Fruit fly (Drosophila melanogaster) whole organism, embryonic: Measurements from ENCODE around the gene Tango1.

Experiments used
- CG10431 ChIP-seq: fragments of 200-800 bp; sonication (Bioruptor generic); optimal IDR thresholded peaks from 3 replicates; lab custom pipeline; 2018; ENCODE audit warnings: missing biosample characterization, mild to moderate bottlenecking, missing genetic modification characterization
- CG10543 ChIP-seq: fragments of 200-800 bp; sonication (Bioruptor generic); optimal IDR thresholded peaks from 3 replicates; lab custom pipeline; 2017; ENCODE audit warnings: missing biosample characterization, mild to moderate bottlenecking, missing genetic modification characterization, moderate library complexity
- CG11093 ChIP-seq: fragments of 200-800 bp; sonication (Bioruptor generic); IDR thresholded peaks from 3 replicates; pipeline ENCODE4 v1.3.6; 2022; ENCODE audit warnings: missing biosample characterization, missing genetic modification characterization
- CG11456 ChIP-seq: fragments of 200-800 bp; sonication (Bioruptor generic); IDR thresholded peaks from 3 replicates; pipeline ENCODE4 v1.3.6; 2022; ENCODE audit warnings: missing biosample characterization, missing genetic modification characterization
- CG11695 ChIP-seq: fragments of 200-800 bp; sonication (Bioruptor generic); IDR thresholded peaks from 3 replicates; pipeline ENCODE4 v1.3.6; 2022; ENCODE audit warnings: missing biosample characterization, missing genetic modification characterization
- CG12155 ChIP-seq: fragments of 200-800 bp; sonication (Bioruptor generic); optimal IDR thresholded peaks from 3 replicates; lab custom pipeline; 2016; ENCODE audit warnings: missing biosample characterization, missing genetic modification characterization
- CG12236 ChIP-seq: fragments of 200-800 bp; sonication (Bioruptor generic); optimal IDR thresholded peaks from 2 replicates; lab custom pipeline; 2016; ENCODE audit warnings: missing biosample characterization, missing genetic modification characterization
- CG13296 ChIP-seq: fragments of 200-800 bp; sonication (Bioruptor generic); optimal IDR thresholded peaks from 3 replicates; lab custom pipeline; 2018; ENCODE audit warnings: missing biosample characterization, mild to moderate bottlenecking, missing genetic modification characterization
- CG13894 ChIP-seq: fragments of 200-800 bp; sonication (Bioruptor generic); optimal IDR thresholded peaks from 3 replicates; lab custom pipeline; 2018; ENCODE audit warnings: missing biosample characterization, mild to moderate bottlenecking, missing genetic modification characterization, moderate library complexity
- CG14710 ChIP-seq: fragments of 200-800 bp; sonication (Bioruptor generic); optimal IDR thresholded peaks from 3 replicates; lab custom pipeline; 2019; ENCODE audit warnings: missing biosample characterization, mild to moderate bottlenecking, missing genetic modification characterization, moderate library complexity
- CG15073 ChIP-seq: fragments of 200-800 bp; sonication (Bioruptor generic); optimal IDR thresholded peaks from 2 replicates; lab custom pipeline; 2016; ENCODE audit warnings: missing biosample characterization, missing genetic modification characterization
- CG1602 ChIP-seq: fragments of 200-800 bp; sonication (Bioruptor generic); optimal IDR thresholded peaks from 3 replicates; lab custom pipeline; 2016; ENCODE audit warnings: missing biosample characterization, missing genetic modification characterization
- CG18262 ChIP-seq: fragments of 200-800 bp; optimal IDR thresholded peaks from 3 replicates; lab custom pipeline; 2019; ENCODE audit warnings: missing biosample characterization, mild to moderate bottlenecking, missing genetic modification characterization, moderate library complexity
- CG3065 ChIP-seq: fragments of 200-800 bp; sonication (Bioruptor generic); optimal IDR thresholded peaks from 2 replicates; lab custom pipeline; 2016; ENCODE audit warnings: missing biosample characterization, missing genetic modification characterization
- CG32767 ChIP-seq: fragments of 200-800 bp; sonication (Bioruptor generic); IDR thresholded peaks from 2 replicates; pipeline ENCODE4 v1.3.6; 2022; ENCODE audit warnings: missing biosample characterization, missing genetic modification characterization
- CG3281 ChIP-seq: fragments of 200-800 bp; sonication (Bioruptor generic); optimal IDR thresholded peaks from 3 replicates; lab custom pipeline; 2017; ENCODE audit warnings: missing biosample characterization, mild to moderate bottlenecking, missing genetic modification characterization
- CG34422 ChIP-seq: fragments of 200-800 bp; sonication (Bioruptor generic); IDR thresholded peaks from 3 replicates; pipeline ENCODE4 v1.3.6; 2022; ENCODE audit warnings: missing biosample characterization, missing genetic modification characterization
- CG4854 ChIP-seq: fragments of 200-800 bp; sonication (Bioruptor generic); optimal IDR thresholded peaks from 2 replicates; lab custom pipeline; 2016; ENCODE audit warnings: missing biosample characterization, missing genetic modification characterization, inconsistent platforms
- CG5245 ChIP-seq: fragments of 200-800 bp; sonication (Bioruptor generic); optimal IDR thresholded peaks from 3 replicates; lab custom pipeline; 2016; ENCODE audit warnings: missing biosample characterization, missing genetic modification characterization
- CG6689 ChIP-seq: fragments of 200-800 bp; sonication (Bioruptor generic); IDR thresholded peaks from 2 replicates; pipeline ENCODE4 v1.3.6; 2022; ENCODE audit warnings: missing biosample characterization, missing genetic modification characterization
- CG7372 ChIP-seq: fragments of 200-800 bp; sonication (Bioruptor generic); IDR thresholded peaks from 2 replicates; pipeline ENCODE4 v1.3.6; 2022; ENCODE audit warnings: missing biosample characterization, missing genetic modification characterization
- CoRest ChIP-seq: fragments of 200-800 bp; sonication (Bioruptor generic); optimal IDR thresholded peaks from 3 replicates; lab custom pipeline; 2018; ENCODE audit warnings: missing biosample characterization, mild to moderate bottlenecking, missing genetic modification characterization, moderate library complexity
- Dfd ChIP-seq, 2 experiments: fragments of >200 bp; optimal IDR thresholded peaks; 2 replicates each; lab custom pipeline; 2017; ENCODE audit warnings: missing biosample characterization in 2 of 2, missing genetic modification characterization in 2 of 2
- Dref ChIP-seq: fragments of 200-800 bp; sonication (Bioruptor generic); IDR thresholded peaks from 2 replicates; pipeline ENCODE4 v1.3.6; 2022; ENCODE audit warnings: missing biosample characterization, missing genetic modification characterization
- Eip74EF ChIP-seq, 2 experiments: fragments of 200-800 bp in 1 of 2; fragments of >200 bp in 1 of 2; sonication (Bioruptor generic) in 1 of 2; optimal IDR thresholded peaks; 2 replicates each; lab custom pipeline; 2017 to 2019; ENCODE audit warnings: missing biosample characterization in 2 of 2, missing genetic modification characterization in 2 of 2, mild to moderate bottlenecking in 1 of 2, moderate library complexity in 1 of 2
- HLHmδ ChIP-seq: fragments of 200-800 bp; sonication (Bioruptor generic); optimal IDR thresholded peaks from 2 replicates; lab custom pipeline; 2018; ENCODE audit warnings: missing biosample characterization, mild to moderate bottlenecking, missing genetic modification characterization, moderate library complexity
- Hmr ChIP-seq: fragments of 200-800 bp; sonication (Bioruptor generic); optimal IDR thresholded peaks from 3 replicates; lab custom pipeline; 2017; ENCODE audit warnings: mild to moderate bottlenecking, missing biosample characterization, missing genetic modification reagents, missing genetic modification characterization
- Nf-YA ChIP-seq: fragments of 200-800 bp; sonication (Bioruptor generic); IDR thresholded peaks from 2 replicates; pipeline ENCODE4 v1.3.6; 2022; ENCODE audit warnings: missing biosample characterization, missing genetic modification characterization
- Nf-YC ChIP-seq: fragments of 200-800 bp; optimal IDR thresholded peaks from 3 replicates; lab custom pipeline; 2019; ENCODE audit warnings: missing biosample characterization, mild to moderate bottlenecking, missing genetic modification characterization, moderate library complexity
- NfI ChIP-seq: fragments of 200-800 bp; sonication (Bioruptor generic); optimal IDR thresholded peaks from 3 replicates; lab custom pipeline; 2018; ENCODE audit warnings: missing biosample characterization, mild to moderate bottlenecking, missing genetic modification characterization, moderate library complexity
- Oli ChIP-seq: fragments of 200-800 bp; sonication (Bioruptor generic); optimal IDR thresholded peaks from 2 replicates; lab custom pipeline; 2018; ENCODE audit warnings: missing biosample characterization, mild to moderate bottlenecking, missing genetic modification characterization, moderate library complexity
- Rfx ChIP-seq: fragments of 200-800 bp; sonication (Bioruptor generic); IDR thresholded peaks from 2 replicates; pipeline ENCODE4 v1.3.6; 2022; ENCODE audit warnings: missing biosample characterization, missing genetic modification characterization
- Xbp1 ChIP-seq: fragments of 200-800 bp; sonication (Bioruptor generic); optimal IDR thresholded peaks from 3 replicates; lab custom pipeline; 2016; ENCODE audit warnings: missing biosample characterization, mild to moderate bottlenecking, missing genetic modification characterization
- bsh ChIP-seq, 2 experiments: fragments of 200-800 bp; sonication (Bioruptor generic); optimal IDR thresholded peaks; 2 replicates each; lab custom pipeline; 2017 to 2018; ENCODE audit warnings: mild to moderate bottlenecking in 2 of 2, missing biosample characterization in 2 of 2, missing genetic modification characterization in 2 of 2, moderate library complexity in 1 of 2
- cad ChIP-seq: fragments of >200 bp; optimal IDR thresholded peaks from 2 replicates; lab custom pipeline; 2017; ENCODE audit warnings: missing biosample characterization, missing genetic modification characterization
- crp ChIP-seq, 2 experiments: fragments of 200-800 bp; sonication (Bioruptor generic); optimal IDR thresholded peaks; 2 replicates in 1 of 2; 3 replicates in 1 of 2; lab custom pipeline; 2017; ENCODE audit warnings: missing biosample characterization in 2 of 2, missing genetic modification characterization in 2 of 2, mild to moderate bottlenecking in 1 of 2, moderate library complexity in 1 of 2
- ems ChIP-seq: fragments of 200-800 bp; sonication (Bioruptor generic); optimal IDR thresholded peaks from 3 replicates; lab custom pipeline; 2016; ENCODE audit warnings: missing biosample characterization, missing genetic modification characterization
- kah ChIP-seq: fragments of 200-800 bp; sonication (Bioruptor generic); optimal IDR thresholded peaks from 2 replicates; lab custom pipeline; 2018; ENCODE audit warnings: missing biosample characterization, mild to moderate bottlenecking, missing genetic modification characterization
- lilli ChIP-seq: fragments of 200-800 bp; sonication (Bioruptor generic); optimal IDR thresholded peaks from 3 replicates; lab custom pipeline; 2016; ENCODE audit warnings: missing biosample characterization, missing genetic modification characterization
- lola ChIP-seq, 3 experiments: fragments of >200 bp in 2 of 3; fragments of 200-800 bp in 1 of 3; sonication (Bioruptor generic) in 1 of 3; optimal IDR thresholded peaks; 2 replicates each; lab custom pipeline; 2017 to 2019; ENCODE audit warnings: missing biosample characterization in 3 of 3, missing genetic modification characterization in 3 of 3, mild to moderate bottlenecking in 1 of 3, moderate library complexity in 1 of 3
- maf-S ChIP-seq: fragments of 200-800 bp; sonication (Bioruptor generic); optimal IDR thresholded peaks from 2 replicates; lab custom pipeline; 2016; ENCODE audit warnings: missing biosample characterization, missing genetic modification characterization
- mam ChIP-seq: fragments of 200-800 bp; sonication (Bioruptor generic); optimal IDR thresholded peaks from 3 replicates; lab custom pipeline; 2016; ENCODE audit warnings: missing biosample characterization, missing genetic modification characterization
- pan ChIP-seq, 4 experiments: fragments of >200 bp in 3 of 4; fragments of 200-800 bp in 1 of 4; sonication (Bioruptor generic) in 1 of 4; optimal IDR thresholded peaks in 3 of 4; IDR thresholded peaks in 1 of 4; 2 replicates each; pipeline versions ENCODE4 v1.3.6 to Lab custom; 2017 to 2022; ENCODE audit warnings: missing biosample characterization in 2 of 4, missing genetic modification characterization in 2 of 4, mixed read lengths in 1 of 4
- row ChIP-seq: fragments of 200-800 bp; sonication (Bioruptor generic); IDR thresholded peaks from 3 replicates; pipeline ENCODE4 v1.3.6; 2022; ENCODE audit warnings: missing biosample characterization, missing genetic modification characterization
- salm ChIP-seq: fragments of 200-800 bp; sonication (Bioruptor generic); optimal IDR thresholded peaks from 2 replicates; lab custom pipeline; 2018; ENCODE audit warnings: missing biosample characterization, mild to moderate bottlenecking, missing genetic modification characterization
- seq ChIP-seq: fragments of 200-800 bp; sonication (Bioruptor generic); IDR thresholded peaks from 2 replicates; pipeline ENCODE4 v1.3.6; 2022; ENCODE audit warnings: missing biosample characterization, missing genetic modification characterization
- sim ChIP-seq: fragments of 200-800 bp; sonication (Bioruptor generic); IDR thresholded peaks from 2 replicates; pipeline ENCODE4 v1.3.6; 2022; ENCODE audit warnings: missing biosample characterization, missing genetic modification characterization
- sob ChIP-seq: fragments of 200-800 bp; sonication (Bioruptor generic); IDR thresholded peaks from 2 replicates; pipeline ENCODE4 v1.3.6; 2022; ENCODE audit warnings: missing biosample characterization, missing genetic modification characterization
- unpg ChIP-seq: fragments of 200-800 bp; sonication (Bioruptor generic); optimal IDR thresholded peaks from 3 replicates; lab custom pipeline; 2018; ENCODE audit warnings: missing biosample characterization, mild to moderate bottlenecking, missing genetic modification characterization, moderate library complexity
- wor ChIP-seq: fragments of 200-800 bp; sonication (Bioruptor generic); IDR thresholded peaks from 2 replicates; pipeline ENCODE4 v1.3.6; 2022; ENCODE audit warnings: missing biosample characterization, missing genetic modification characterization

The Tango1 gene

dm6 chr2L:6693794-6694254, 44.6 kb downstream of the Tango1 start (continued):
- TF ChIP-seq CG10543 (GFP tag; lab: Kevin White, UChicago) (no peak), CG5245 (GFP tag; lab: Kevin White, UChicago) (no peak), CG10431 (peak; percentile 10), row (GFP tag; lab: Robert Waterston, UW) (peak; percentile 55), CG12236 (no peak), CG12155 (no peak), Rfx (GFP tag; lab: Robert Waterston, UW) (no peak), CG34422 (GFP tag; lab: Robert Waterston, UW) (no peak), pan (optimal IDR thresholded peaks at IDR 0.05; lab: Kevin White, UChicago) (no peak), pan (GFP tag; optimal IDR thresholded peaks at IDR 0.05 in 1 of 2, IDR thresholded peaks at IDR 0.05 in 1 of 2) (no peak), bsh (GFP tag; optimal IDR thresholded peaks at IDR 0.05; lab: Kevin White, UChicago) (peak; percentile 47 to 58), Xbp1 (GFP tag; lab: Kevin White, UChicago) (peak; percentile 23), maf-S (GFP tag; lab: Kevin White, UChicago) (no peak), sob (GFP tag; lab: Robert Waterston, UW) (no peak), Hmr (peak; percentile 43), Nf-YA (GFP tag; lab: Robert Waterston, UW) (no peak), NfI (GFP tag; lab: Kevin White, UChicago) (no peak), CG4854 (no peak), Dfd (GFP tag; optimal IDR thresholded peaks at IDR 0.05; lab: Kevin White, UChicago) (no peak), CG32767 (GFP tag; lab: Robert Waterston, UW) (no peak), CG3065 (GFP tag; lab: Kevin White, UChicago) (no peak), CG13894 (tag; lab: Kevin White, UChicago) (no peak), Dref (GFP tag; lab: Robert Waterston, UW) (no peak), CG11695 (GFP tag; lab: Robert Waterston, UW) (0 out of 3 replicates have a peak, but pooled peaks have one; percentile 26), salm (tag; lab: Kevin White, UChicago) (no peak), CG7372 (GFP tag; lab: Robert Waterston, UW) (no peak), HLHmδ (GFP tag; lab: Kevin White, UChicago) (no peak), seq (GFP tag; lab: Robert Waterston, UW) (no peak), wor (GFP tag; lab: Robert Waterston, UW) (no peak), CG11093 (GFP tag; lab: Robert Waterston, UW) (no peak), CG6689 (peak; percentile 45), CG14710 (tag; lab: Kevin White, UChicago) (peak; percentile 63), CG1602 (GFP tag; lab: Kevin White, UChicago) (no peak), ems (no peak), unpg (GFP tag; lab: Kevin White, UChicago) (peak; percentile 36), sim (no peak), CG18262 (tag; lab: Kevin White, UChicago) (peak; percentile 85), Nf-YC (tag; lab: Kevin White, UChicago) (peak; percentile 36), kah (GFP tag; lab: Kevin White, UChicago) (no peak), CG3281 (GFP tag; lab: Kevin White, UChicago) (peak; percentile 33), CG11456 (GFP tag; lab: Robert Waterston, UW) (no peak), lola (GFP tag; optimal IDR thresholded peaks at IDR 0.05; lab: Kevin White, UChicago) (peak in 1 of 3 experiments; percentile 80), CG13296 (peak; percentile 28), Oli (peak; percentile 59), CoRest (tag; lab: Kevin White, UChicago) (peak; percentile 71), mam (GFP tag; lab: Kevin White, UChicago) (no peak), Eip74EF (GFP tag; optimal IDR thresholded peaks at IDR 0.05; lab: Kevin White, UChicago) (peak in 1 of 2 experiments; percentile 68), lilli (peak; percentile 27), cad (GFP tag; lab: Kevin White, UChicago) (no peak), CG15073 (no peak), crp (GFP tag; optimal IDR thresholded peaks at IDR 0.05; lab: Kevin White, UChicago) (no peak)
